Fruit fly (Drosophila melanogaster): ENCODE data around the gene rpk.
"Not testable (repeated sequence)": the region's sequence is repeated elsewhere in the genome, so short reads cannot be mapped to it uniquely, and the experiment has no call there.

DNA sequence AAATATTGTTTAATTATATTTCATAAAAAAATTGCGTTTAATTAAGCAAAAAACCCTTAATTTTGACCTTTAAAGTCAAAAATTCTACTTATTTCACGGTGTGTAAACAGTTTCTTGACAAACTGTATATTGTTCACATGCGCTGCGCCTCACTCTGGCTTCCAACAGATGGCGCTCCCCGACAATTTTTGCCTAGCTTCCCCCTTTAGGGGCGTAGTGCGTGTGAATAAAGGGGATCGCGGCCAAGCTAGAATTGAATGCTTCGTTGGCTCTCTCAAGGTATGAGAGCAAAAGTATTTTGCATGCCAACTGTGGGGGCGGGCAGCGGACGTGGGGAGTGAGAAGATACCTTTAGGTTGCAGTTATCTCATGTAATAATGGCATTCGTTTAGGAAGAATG, 39.0 kb downstream of the rpk start:
- TF ChIP-seq Ada2b (GFP tag; IDR thresholded peaks at IDR 0.05); HLH3B (GFP tag; IDR thresholded peaks at IDR 0.05); CG10321 (GFP tag; IDR thresholded peaks at IDR 0.05); nau (GFP tag; optimal IDR thresholded peaks at IDR 0.05); Stat92E (GFP tag; optimal IDR thresholded peaks at IDR 0.05); D (optimal IDR thresholded peaks at IDR 0.05); D (GFP tag; optimal IDR thresholded peaks at IDR 0.05); Meics (GFP tag; optimal IDR thresholded peaks at IDR 0.05); zen (tag; optimal IDR thresholded peaks at IDR 0.05); CG10462 (GFP tag; optimal IDR thresholded peaks at IDR 0.05); CG15073 (GFP tag; optimal IDR thresholded peaks at IDR 0.05); abd-A (tag; optimal IDR thresholded peaks at IDR 0.05); Atf-2 (GFP tag; optimal IDR thresholded peaks at IDR 0.05); MESR4 (GFP tag; optimal IDR thresholded peaks at IDR 0.05): not testable (repeated sequence)
